Fruit fly (Drosophila melanogaster): ENCODE data around the gene park.

park gene

dm6 chr3L:21176935-21177581 is 19.6 kb downstream of the park start:
- TF ChIP-seq CTCF (optimal IDR thresholded peaks at IDR 0.05) = no peak
- TF ChIP-seq CG8478 (optimal IDR thresholded peaks at IDR 0.05) = no peak

DNA sequence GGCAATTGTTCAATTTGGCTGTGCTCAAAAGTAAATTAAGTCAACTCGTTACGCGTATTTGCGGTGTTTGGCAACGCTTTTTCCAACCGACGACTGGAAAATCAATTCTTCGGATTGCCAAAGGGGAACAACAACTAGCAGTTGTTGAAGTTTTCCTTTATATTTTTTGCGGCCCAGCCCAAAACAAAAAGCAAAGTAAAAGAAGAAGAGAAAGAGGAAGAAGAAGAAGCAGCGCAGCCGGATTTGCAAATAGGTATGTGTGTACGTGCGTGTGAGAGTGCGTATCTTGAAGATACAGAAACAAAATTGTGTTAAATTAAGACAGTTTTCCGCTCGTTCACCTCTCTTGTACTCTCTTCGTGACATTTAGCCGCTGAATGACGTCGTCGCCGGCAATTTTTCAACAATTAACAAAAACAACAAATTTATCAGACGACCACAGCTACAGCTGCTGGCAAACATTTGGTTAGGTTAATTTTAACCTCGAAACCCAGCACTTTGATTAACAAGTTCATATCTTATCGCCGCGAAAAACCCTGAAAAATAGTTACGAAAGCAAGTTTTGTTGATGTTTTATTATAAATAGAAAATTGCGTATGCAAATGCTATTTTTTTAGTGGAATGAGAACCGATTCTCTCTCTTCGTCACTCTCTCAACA is 20.2 kb downstream of the park start:
- no peak for TF ChIP-seq CG8478 (optimal IDR thresholded peaks at IDR 0.05)
- TF ChIP-seq CTCF (optimal IDR thresholded peaks at IDR 0.05) = no peak

- TF ChIP-seq CTCF (optimal IDR thresholded peaks at IDR 0.05) (no peak), CG8478 (optimal IDR thresholded peaks at IDR 0.05) (no peak)
Measured at dm6 chr3L:21175531-21176271, 21.0 kb downstream of the park start.

- TF ChIP-seq CTCF (optimal IDR thresholded peaks at IDR 0.05) = no peak
Measured at dm6 chr3L:21174962-21175361, 21.7 kb downstream of the park start.

DNA sequence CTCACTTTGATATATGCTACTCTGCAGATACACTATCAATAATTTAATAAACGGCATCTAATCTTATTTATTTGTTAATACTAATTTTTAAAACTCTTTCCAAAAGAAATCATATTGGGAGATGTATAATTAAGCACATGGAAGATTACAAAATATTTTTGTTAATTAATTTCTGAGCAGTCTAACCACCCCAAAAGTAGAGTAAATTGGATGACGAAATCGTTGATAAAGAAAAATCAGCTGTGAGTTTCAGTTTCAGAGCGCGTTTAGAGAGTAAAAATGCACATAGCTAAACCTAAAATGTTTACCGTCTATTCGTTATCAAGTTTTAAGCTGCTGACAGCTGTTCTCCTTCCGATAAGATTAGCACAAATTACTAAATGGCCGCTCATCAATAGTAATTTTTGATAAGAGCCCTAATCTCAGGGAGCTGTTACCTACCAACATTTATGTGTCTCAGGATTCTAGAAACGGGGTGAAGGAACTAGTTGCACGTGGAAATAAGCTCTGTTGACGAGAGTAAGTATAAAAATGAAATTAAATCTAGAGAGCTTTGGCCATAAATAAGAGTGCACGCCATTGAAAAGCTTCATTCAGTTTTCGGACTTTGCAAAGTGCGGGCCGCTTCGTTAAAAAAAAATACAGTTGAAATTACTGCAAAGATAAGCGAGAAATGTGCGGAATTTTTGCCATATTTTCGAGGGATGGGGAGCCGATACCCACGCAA is 24.0 kb downstream of the park start, which contains the start of the genes chb and AsnS:
Gene chb, plus strand, starts transcription at position 327 of the 727 bp plus-strand sequence.
Gene AsnS, plus strand, starts transcription at position 592 of the 727 bp plus-strand sequence.
- TF ChIP-seq CTCF (optimal IDR thresholded peaks at IDR 0.05) (no peak), CG8478 (optimal IDR thresholded peaks at IDR 0.05) (no peak)

dm6 chr3L:21171905-21172304 is 24.7 kb downstream of the park start, which contains the start of gene Ac78C:
Gene Ac78C (minus strand): TSS chr3L:21171930.
- no peak for TF ChIP-seq CTCF (optimal IDR thresholded peaks at IDR 0.05)
- no peak for TF ChIP-seq CG8478 (optimal IDR thresholded peaks at IDR 0.05)

dm6 chr3L:21145841-21146395 is 50.7 kb downstream of the park start:
- TF ChIP-seq CG8478 (optimal IDR thresholded peaks at IDR 0.05) (no peak), CTCF (optimal IDR thresholded peaks at IDR 0.05) (no peak)
